Fruit fly (Drosophila melanogaster) whole organism, embryonic: ENCODE results near the gene corto.

ENCODE experiments used
- Blimp-1 ChIP-seq: fragments of 200-800 bp; sonication (Bioruptor generic); optimal IDR thresholded peaks from 3 replicates; lab custom pipeline; 2018; ENCODE audit warnings: missing biosample characterization, missing genetic modification characterization, mild to moderate bottlenecking, moderate library complexity, missing genetic modification reagents
- CG10209 ChIP-seq: fragments of 200-800 bp; sonication (Bioruptor generic); optimal IDR thresholded peaks from 3 replicates; lab custom pipeline; 2017; ENCODE audit warnings: missing biosample characterization, mild to moderate bottlenecking, missing genetic modification characterization, missing genetic modification reagents
- CG12236 ChIP-seq: fragments of 200-800 bp; sonication (Bioruptor generic); optimal IDR thresholded peaks from 2 replicates; lab custom pipeline; 2016; ENCODE audit warnings: missing biosample characterization, missing genetic modification characterization
- CG13624 ChIP-seq: fragments of 200-800 bp; sonication (Bioruptor generic); optimal IDR thresholded peaks from 2 replicates; lab custom pipeline; 2016; ENCODE audit warnings: missing biosample characterization, missing genetic modification characterization
- CG16863 ChIP-seq: fragments of 200-800 bp; sonication (Bioruptor generic); optimal IDR thresholded peaks from 3 replicates; lab custom pipeline; 2016; ENCODE audit warnings: missing biosample characterization, missing genetic modification characterization
- CG17568 ChIP-seq: fragments of 200-800 bp; sonication (Bioruptor generic); optimal IDR thresholded peaks from 2 replicates; lab custom pipeline; 2018; ENCODE audit warnings: missing biosample characterization, mild to moderate bottlenecking, missing genetic modification characterization, moderate library complexity
- CG1832 ChIP-seq: fragments of 200-800 bp; sonication (Bioruptor generic); optimal IDR thresholded peaks from 2 replicates; lab custom pipeline; 2017; ENCODE audit warnings: missing biosample characterization, mild to moderate bottlenecking, missing genetic modification characterization, inconsistent platforms
- CG18476 ChIP-seq: fragments of 200-800 bp; sonication (Bioruptor generic); optimal IDR thresholded peaks from 2 replicates; lab custom pipeline; 2016; ENCODE audit warnings: missing biosample characterization, mild to moderate bottlenecking, missing genetic modification characterization
- CG18599 ChIP-seq: fragments of 200-800 bp; sonication (Bioruptor generic); optimal IDR thresholded peaks from 3 replicates; lab custom pipeline; 2017; ENCODE audit warnings: missing biosample characterization, missing genetic modification characterization, mild to moderate bottlenecking, moderate library complexity, missing genetic modification reagents
- CG2712 ChIP-seq: fragments of 200-800 bp; optimal IDR thresholded peaks from 3 replicates; lab custom pipeline; 2019; ENCODE audit warnings: missing biosample characterization, mild to moderate bottlenecking, missing genetic modification characterization, moderate library complexity
- CG31388 ChIP-seq: fragments of 200-800 bp; sonication (Bioruptor generic); optimal IDR thresholded peaks from 2 replicates; lab custom pipeline; 2016; ENCODE audit warnings: missing biosample characterization, missing genetic modification characterization
- CG4617 ChIP-seq: fragments of 200-800 bp; sonication (Bioruptor generic); optimal IDR thresholded peaks from 3 replicates; lab custom pipeline; 2016; ENCODE audit warnings: missing biosample characterization, missing genetic modification characterization, borderline replicate concordance
- CG7271 ChIP-seq: fragments of 200-800 bp; sonication (Bioruptor generic); optimal IDR thresholded peaks from 2 replicates; lab custom pipeline; 2018; ENCODE audit warnings: missing biosample characterization, mild to moderate bottlenecking, missing genetic modification characterization, moderate library complexity
- CG7928 ChIP-seq: fragments of 200-800 bp; sonication (Bioruptor generic); optimal IDR thresholded peaks from 2 replicates; lab custom pipeline; 2017; ENCODE audit warnings: missing biosample characterization, mild to moderate bottlenecking, missing genetic modification characterization
- CG8765 ChIP-seq: fragments of 200-800 bp; sonication (Bioruptor generic); IDR thresholded peaks from 2 replicates; pipeline ENCODE4 v1.3.6; 2022; ENCODE audit warnings: missing biosample characterization, missing genetic modification characterization
- Dbx ChIP-seq: fragments of 200-800 bp; sonication (Bioruptor generic); IDR thresholded peaks from 3 replicates; pipeline ENCODE4 v1.3.6; 2022; ENCODE audit warnings: missing biosample characterization, missing genetic modification characterization
- Hr78 ChIP-seq, 2 experiments: fragments of 200-800 bp in 1 of 2; fragments of >200 bp in 1 of 2; sonication (Bioruptor generic) in 1 of 2; optimal IDR thresholded peaks; 2 replicates each; lab custom pipeline; 2017 to 2019; ENCODE audit warnings: missing biosample characterization in 2 of 2, missing genetic modification characterization in 2 of 2, mild to moderate bottlenecking in 1 of 2, moderate library complexity in 1 of 2
- MBD-R2 ChIP-seq: fragments of 200-800 bp; sonication (Bioruptor generic); IDR thresholded peaks from 2 replicates; pipeline ENCODE4 v1.3.6; 2022; ENCODE audit warnings: missing biosample characterization, missing genetic modification characterization
- MTF-1 ChIP-seq: fragments of 200-800 bp; sonication (Bioruptor generic); optimal IDR thresholded peaks from 2 replicates; lab custom pipeline; 2018; ENCODE audit warnings: missing biosample characterization, mild to moderate bottlenecking, missing genetic modification characterization, borderline replicate concordance
- Mes4 ChIP-seq: fragments of 200-800 bp; sonication (Bioruptor generic); optimal IDR thresholded peaks from 2 replicates; lab custom pipeline; 2016; ENCODE audit warnings: missing biosample characterization, missing genetic modification characterization
- NC2β ChIP-seq: fragments of 200-800 bp; sonication (Bioruptor generic); optimal IDR thresholded peaks from 2 replicates; lab custom pipeline; 2016; ENCODE audit warnings: missing biosample characterization, missing genetic modification characterization
- NFAT ChIP-seq: fragments of 200-800 bp; sonication (Bioruptor generic); IDR thresholded peaks from 2 replicates; pipeline ENCODE4 v1.3.6; 2022; ENCODE audit warnings: missing biosample characterization, missing genetic modification characterization
- Neu2 ChIP-seq: fragments of 200-800 bp; sonication (Bioruptor generic); optimal IDR thresholded peaks from 3 replicates; lab custom pipeline; 2016; ENCODE audit warnings: missing biosample characterization, missing genetic modification characterization, borderline replicate concordance
- Ravus ChIP-seq: fragments of 200-800 bp; sonication (Bioruptor generic); IDR thresholded peaks from 2 replicates; pipeline ENCODE4 v1.3.6; 2022; ENCODE audit warnings: missing biosample characterization, missing genetic modification characterization
- Rfx ChIP-seq: fragments of 200-800 bp; sonication (Bioruptor generic); IDR thresholded peaks from 2 replicates; pipeline ENCODE4 v1.3.6; 2022; ENCODE audit warnings: missing biosample characterization, missing genetic modification characterization
- Scr ChIP-seq: fragments of 200-800 bp; sonication (Bioruptor generic); IDR thresholded peaks from 2 replicates; pipeline ENCODE4 v1.3.6; 2022; ENCODE audit warnings: missing biosample characterization, missing genetic modification characterization; ENCODE audit not compliant: partially characterized antibody
- Sox102F ChIP-seq: fragments of 200-800 bp; sonication (Bioruptor generic); optimal IDR thresholded peaks from 2 replicates; lab custom pipeline; 2018; ENCODE audit warnings: missing biosample characterization, mild to moderate bottlenecking, missing genetic modification characterization, moderate library complexity
- TFAM ChIP-seq: fragments of 200-800 bp; sonication (Bioruptor generic); optimal IDR thresholded peaks from 2 replicates; lab custom pipeline; 2017; ENCODE audit warnings: missing biosample characterization, missing genetic modification characterization, inconsistent platforms
- ab ChIP-seq: fragments of 200-800 bp; sonication (Bioruptor generic); optimal IDR thresholded peaks from 2 replicates; lab custom pipeline; 2016; ENCODE audit warnings: missing biosample characterization, missing genetic modification characterization
- abd-A ChIP-seq: fragments of 200-800 bp; sonication (Bioruptor generic); optimal IDR thresholded peaks from 3 replicates; lab custom pipeline; 2019; ENCODE audit warnings: missing biosample characterization, mild to moderate bottlenecking, missing genetic modification characterization, moderate library complexity
- bab2 ChIP-seq: fragments of 200-800 bp; sonication (Bioruptor generic); optimal IDR thresholded peaks from 2 replicates; lab custom pipeline; 2016; ENCODE audit warnings: missing biosample characterization, missing genetic modification characterization
- br ChIP-seq: fragments of >200 bp; optimal IDR thresholded peaks from 2 replicates; lab custom pipeline; 2017
- btn ChIP-seq: fragments of 200-800 bp; sonication (Bioruptor generic); optimal IDR thresholded peaks from 2 replicates; lab custom pipeline; 2016; ENCODE audit warnings: missing biosample characterization, missing genetic modification characterization
- danr ChIP-seq: fragments of 200-800 bp; sonication (Bioruptor generic); IDR thresholded peaks from 2 replicates; pipeline ENCODE4 v1.3.6; 2022; ENCODE audit warnings: missing biosample characterization, missing genetic modification characterization
- disco-r ChIP-seq: fragments of 200-800 bp; sonication (Bioruptor generic); optimal IDR thresholded peaks from 2 replicates; lab custom pipeline; 2016; ENCODE audit warnings: missing biosample characterization, missing genetic modification characterization
- dm ChIP-seq: fragments of 200-800 bp; sonication (Bioruptor generic); optimal IDR thresholded peaks from 3 replicates; lab custom pipeline; 2016; ENCODE audit warnings: missing biosample characterization, missing genetic modification characterization
- gsb ChIP-seq: fragments of 200-800 bp; sonication (Bioruptor generic); IDR thresholded peaks from 2 replicates; pipeline ENCODE4 v1.3.6; 2022; ENCODE audit warnings: missing biosample characterization, missing genetic modification characterization
- hb ChIP-seq: fragments of 200-800 bp; sonication (Bioruptor generic); IDR thresholded peaks from 3 replicates; pipeline ENCODE4 v1.3.6; 2022; ENCODE audit warnings: missing biosample characterization, missing genetic modification characterization; ENCODE audit not compliant: partially characterized antibody
- hth ChIP-seq: fragments of >200 bp; optimal IDR thresholded peaks from 2 replicates; lab custom pipeline; 2017; ENCODE audit warnings: inconsistent platforms
- ind ChIP-seq: fragments of 200-800 bp; sonication (Bioruptor generic); optimal IDR thresholded peaks from 3 replicates; lab custom pipeline; 2016; ENCODE audit warnings: missing biosample characterization, missing genetic modification characterization
- inv ChIP-seq: fragments of 200-800 bp; sonication (Bioruptor generic); IDR thresholded peaks from 2 replicates; pipeline ENCODE4 v1.3.6; 2022; ENCODE audit warnings: missing biosample characterization, missing genetic modification characterization; ENCODE audit not compliant: partially characterized antibody
- kni ChIP-seq: fragments of 200-800 bp; sonication (Bioruptor generic); optimal IDR thresholded peaks from 3 replicates; lab custom pipeline; 2017; ENCODE audit warnings: mild to moderate bottlenecking, missing biosample characterization, missing genetic modification reagents, missing genetic modification characterization
- lmd ChIP-seq: fragments of 200-800 bp; sonication (Bioruptor generic); IDR thresholded peaks from 2 replicates; pipeline ENCODE4 v1.3.6; 2022; ENCODE audit warnings: missing biosample characterization, missing genetic modification characterization
- pnt ChIP-seq: fragments of 200-800 bp; sonication (Bioruptor generic); optimal IDR thresholded peaks from 3 replicates; lab custom pipeline; 2016; ENCODE audit warnings: missing biosample characterization, missing genetic modification characterization
- so ChIP-seq: fragments of 200-800 bp; sonication (Bioruptor generic); IDR thresholded peaks from 3 replicates; pipeline ENCODE4 v1.3.6; 2022; ENCODE audit warnings: missing biosample characterization, missing genetic modification characterization
- twi ChIP-seq: fragments of 200-800 bp; optimal IDR thresholded peaks from 2 replicates; lab custom pipeline; 2019; ENCODE audit warnings: missing biosample characterization, mild to moderate bottlenecking, missing genetic modification characterization, moderate library complexity
- wek ChIP-seq: fragments of 200-800 bp; sonication (Bioruptor generic); optimal IDR thresholded peaks from 3 replicates; lab custom pipeline; 2018; ENCODE audit warnings: missing biosample characterization, mild to moderate bottlenecking, missing genetic modification characterization, moderate library complexity
- yki ChIP-seq: fragments of >200 bp; optimal IDR thresholded peaks from 3 replicates; lab custom pipeline; 2018
- zen ChIP-seq: fragments of 200-800 bp; sonication (Bioruptor generic); optimal IDR thresholded peaks from 3 replicates; lab custom pipeline; 2018; ENCODE audit warnings: missing biosample characterization, mild to moderate bottlenecking, missing genetic modification characterization, moderate library complexity

corto gene

dm6 chr3R:5042958-5043712 is 43.7 kb downstream of the corto start (continued):
- TF ChIP-seq CG4617 (GFP tag; lab: Kevin White, UChicago) (no peak), TFAM (GFP tag; lab: Kevin White, UChicago) (no peak), ab (peak; percentile 12), CG18476 (GFP tag; lab: Kevin White, UChicago) (peak; percentile 10), Neu2 (GFP tag; lab: Kevin White, UChicago) (no peak), Ravus (GFP tag; lab: Robert Waterston, UW) (no peak), Scr (GFP tag; lab: Robert Waterston, UW) (no peak), gsb (GFP tag; lab: Robert Waterston, UW) (peak; percentile 42; the same call in 1 of the 2 replicates), hth (lab: Kevin White, UChicago) (no peak), CG10209 (GFP tag; lab: Kevin White, UChicago) (peak; percentile 81), Sox102F (peak; percentile 42), CG2712 (tag; lab: Kevin White, UChicago) (peak; percentile 14), CG7928 (peak; percentile 53), lmd (GFP tag; lab: Robert Waterston, UW) (no peak), disco-r (GFP tag; lab: Kevin White, UChicago) (no peak), kni (peak; percentile 62), dm (GFP tag; lab: Kevin White, UChicago) (peak; percentile 10), Hr78 (GFP tag; optimal IDR thresholded peaks at IDR 0.05; lab: Kevin White, UChicago) (peak in 1 of 2 experiments; percentile 47), Rfx (GFP tag; lab: Robert Waterston, UW) (peak; percentile 60), CG8765 (GFP tag; lab: Robert Waterston, UW) (no peak), NC2β (peak; percentile 41), CG7271 (tag; lab: Kevin White, UChicago) (peak; percentile 77), CG1832 (no peak), CG18599 (GFP tag; lab: Kevin White, UChicago) (peak; percentile 75), hb (GFP tag; lab: Robert Waterston, UW) (no peak), ind (GFP tag; lab: Kevin White, UChicago) (no peak), inv (GFP tag; lab: Robert Waterston, UW) (no peak), wek (peak; percentile 76), Mes4 (peak; percentile 50), NFAT (peak; percentile 43; the same call in 1 of the 2 replicates), CG16863 (peak; percentile 55), bab2 (peak; percentile 65), abd-A (peak; percentile 95), CG13624 (GFP tag; lab: Kevin White, UChicago) (peak; percentile 48), Blimp-1 (GFP tag; lab: Kevin White, UChicago) (peak; percentile 45), so (GFP tag; lab: Robert Waterston, UW) (peak; percentile 81), MBD-R2 (GFP tag; lab: Robert Waterston, UW) (peak; percentile 38; the same call in 1 of the 2 replicates), pnt (GFP tag; lab: Kevin White, UChicago) (no peak), MTF-1 (GFP tag; lab: Kevin White, UChicago) (peak; percentile 73), zen (tag; lab: Kevin White, UChicago) (peak; percentile 61), Dbx (peak; percentile 56; the same call in 1 of the 3 replicates), CG31388 (GFP tag; lab: Kevin White, UChicago) (no peak), danr (peak; percentile 35; the same call in 1 of the 2 replicates), twi (peak; percentile 32), br (lab: Kevin White, UChicago) (no peak), CG17568 (GFP tag; lab: Kevin White, UChicago) (peak; percentile 82), btn (no peak), yki (no peak), CG12236 (GFP tag; lab: Kevin White, UChicago) (peak; percentile 29)
